Worm (Caenorhabditis elegans) whole organism, young adult: ENCODE data around the gene rad-23.
A peak's percentile ranks its signal among the peaks of the same experiment; 100 is the strongest.

ENCODE experiments used
- B0019.2 ChIP-seq: fragments of 200-800 bp; sonication (Bioruptor generic); conservative IDR thresholded peaks from 2 replicates; pipeline ENCODE4 v1.3.6; 2022; ENCODE audit warnings: missing genetic modification reagents, missing genetic modification characterization, missing compliant biosample characterization
- B0261.1 ChIP-seq: sonication (generic microtip); optimal IDR thresholded peaks from 2 replicates; lab custom pipeline; 2016; ENCODE audit warnings: mild to moderate bottlenecking, missing genetic modification characterization, moderate library complexity, missing compliant biosample characterization
- C06A6.2 ChIP-seq: fragments of 200-800 bp; sonication (Bioruptor generic); conservative IDR thresholded peaks from 2 replicates; pipeline ENCODE4 v1.3.6; 2022; ENCODE audit warnings: missing genetic modification characterization, missing compliant biosample characterization
- C17E4.6 ChIP-seq: fragments of 200-800 bp; sonication (Bioruptor generic); IDR thresholded peaks from 2 replicates; pipeline ENCODE4 v1.3.6; 2022; ENCODE audit warnings: missing genetic modification reagents, missing genetic modification characterization, missing compliant biosample characterization
- F49E8.2 ChIP-seq: sonication (generic microtip); optimal IDR thresholded peaks from 3 replicates; lab custom pipeline; 2017; ENCODE audit warnings: missing genetic modification characterization, mild to moderate bottlenecking, missing compliant biosample characterization, antibody characterized with exemption, moderate library complexity; ENCODE audit not compliant: insufficient read depth
- F52B5.7 ChIP-seq: sonication (generic microtip); optimal IDR thresholded peaks from 2 replicates; lab custom pipeline; 2016; ENCODE audit warnings: mild to moderate bottlenecking, missing genetic modification characterization, missing compliant biosample characterization
- F55B11.4 ChIP-seq: sonication (generic microtip); optimal IDR thresholded peaks from 2 replicates; lab custom pipeline; 2016; ENCODE audit warnings: missing compliant biosample characterization, missing genetic modification characterization, borderline replicate concordance; ENCODE audit not compliant: insufficient read depth
- K11D2.4 ChIP-seq: fragments of 200-800 bp; sonication (Bioruptor generic); IDR thresholded peaks from 2 replicates; pipeline ENCODE4 v1.3.6; 2022; ENCODE audit warnings: missing genetic modification reagents, missing genetic modification characterization, missing compliant biosample characterization
- Y56A3A.18 ChIP-seq: fragments of 200-800 bp; sonication (Bioruptor generic); IDR thresholded peaks from 2 replicates; pipeline ENCODE4 v1.3.6; 2022; ENCODE audit warnings: missing genetic modification reagents, missing genetic modification characterization, missing compliant biosample characterization
- Y67H2A.10 ChIP-seq: fragments of 200-800 bp; sonication (Bioruptor generic); conservative IDR thresholded peaks from 2 replicates; pipeline ENCODE4 v1.3.6; 2022; ENCODE audit warnings: missing genetic modification reagents, missing genetic modification characterization, missing compliant biosample characterization
- Y79H2A.3 ChIP-seq: fragments of 200-800 bp; sonication (Bioruptor generic); conservative IDR thresholded peaks from 2 replicates; pipeline ENCODE4 v1.3.6; 2022; ENCODE audit warnings: missing genetic modification reagents, missing genetic modification characterization, missing compliant biosample characterization
- Y95B8A.8 ChIP-seq: fragments of 200-800 bp; sonication (Bioruptor generic); IDR thresholded peaks from 2 replicates; pipeline ENCODE4 v1.3.6; 2022; ENCODE audit warnings: missing genetic modification reagents, missing genetic modification characterization, missing compliant biosample characterization
- ama-1 ChIP-seq, 3 experiments: fragments of 150-350 bp in 1 of 3; sonication (generic microtip) in 2 of 3; optimal IDR thresholded peaks; 2 replicates each; lab custom pipeline; 2014 to 2018; ENCODE audit warnings: missing biosample characterization in 2 of 3, missing genetic modification characterization in 2 of 3, missing genetic modification reagents in 2 of 3
- attf-3 ChIP-seq: fragments of 200-800 bp; sonication (Bioruptor generic); conservative IDR thresholded peaks from 2 replicates; pipeline ENCODE4 v1.3.6; 2022; ENCODE audit warnings: missing genetic modification reagents, missing genetic modification characterization, missing compliant biosample characterization
- cebp-1 ChIP-seq, 2 experiments: fragments of 200-800 bp in 1 of 2; sonication (Bioruptor generic) in 1 of 2; sonication (generic microtip) in 1 of 2; IDR thresholded peaks in 1 of 2; optimal IDR thresholded peaks in 1 of 2; 2 replicates each; pipeline versions ENCODE4 v1.3.6 to Lab custom; 2017 to 2022; ENCODE audit warnings: missing compliant biosample characterization in 2 of 2, missing genetic modification characterization in 2 of 2, mild to moderate bottlenecking in 1 of 2, missing genetic modification reagents in 1 of 2, moderate library complexity in 1 of 2
- ceh-58 ChIP-seq: fragments of 200-800 bp; sonication (Bioruptor generic); IDR thresholded peaks from 2 replicates; pipeline ENCODE4 v1.3.6; 2022; ENCODE audit warnings: missing genetic modification characterization, missing compliant biosample characterization
- dox-1 ChIP-seq: fragments of 200-800 bp; sonication (Bioruptor generic); IDR thresholded peaks from 2 replicates; pipeline ENCODE4 v1.3.6; 2022; ENCODE audit warnings: missing genetic modification reagents, missing genetic modification characterization, missing compliant biosample characterization
- dpff-1 ChIP-seq: sonication (generic microtip); optimal IDR thresholded peaks from 2 replicates; lab custom pipeline; 2017; ENCODE audit warnings: mild to moderate bottlenecking, missing genetic modification characterization, missing compliant biosample characterization
- efl-1 ChIP-seq: fragments of 150-350 bp; optimal IDR thresholded peaks from 2 replicates; lab custom pipeline; 2014; ENCODE audit warnings: missing biosample characterization, missing genetic modification reagents, missing genetic modification characterization
- ekl-4 ChIP-seq: fragments of 200-800 bp; sonication (Bioruptor generic); IDR thresholded peaks from 2 replicates; pipeline ENCODE4 v1.3.6; 2022; ENCODE audit warnings: missing genetic modification reagents, missing genetic modification characterization, missing compliant biosample characterization
- hmg-1.2 ChIP-seq: fragments of 200-800 bp; sonication (Bioruptor generic); IDR thresholded peaks from 2 replicates; pipeline ENCODE4 v1.3.6; 2022; ENCODE audit warnings: missing genetic modification reagents, missing genetic modification characterization, missing compliant biosample characterization
- hrde-1 ChIP-seq: sonication (generic microtip); optimal IDR thresholded peaks from 2 replicates; lab custom pipeline; 2016; ENCODE audit warnings: missing genetic modification characterization, mild to moderate bottlenecking, missing compliant biosample characterization, moderate library complexity, missing genotype, missing genetic modification reagents, borderline replicate concordance
- lin-26 ChIP-seq: fragments of 200-800 bp; sonication (Bioruptor generic); IDR thresholded peaks from 2 replicates; pipeline ENCODE4 v1.3.6; 2022; ENCODE audit warnings: missing genetic modification reagents, missing genetic modification characterization, missing compliant biosample characterization
- lir-1 ChIP-seq: fragments of 200-800 bp; sonication (Bioruptor generic); conservative IDR thresholded peaks from 2 replicates; pipeline ENCODE4 v1.3.6; 2022; ENCODE audit warnings: missing genetic modification reagents, missing genetic modification characterization, missing compliant biosample characterization
- lsy-27 ChIP-seq: sonication (generic microtip); optimal IDR thresholded peaks from 2 replicates; lab custom pipeline; 2017; ENCODE audit warnings: missing genetic modification characterization, mild to moderate bottlenecking, missing compliant biosample characterization, antibody characterized with exemption, missing genotype, borderline replicate concordance; ENCODE audit not compliant: insufficient read depth
- madf-10 ChIP-seq: sonication (generic microtip); optimal IDR thresholded peaks from 2 replicates; lab custom pipeline; 2016; ENCODE audit warnings: mild to moderate bottlenecking, missing genetic modification characterization, missing compliant biosample characterization
- madf-8 ChIP-seq: fragments of 200-800 bp; sonication (Bioruptor generic); conservative IDR thresholded peaks from 2 replicates; pipeline ENCODE4 v1.3.6; 2022; ENCODE audit warnings: missing genetic modification reagents, missing genetic modification characterization, missing compliant biosample characterization
- mes-4 ChIP-seq: sonication (generic microtip); optimal IDR thresholded peaks from 2 replicates; lab custom pipeline; 2016; ENCODE audit warnings: missing genotype, missing genetic modification characterization, missing compliant biosample characterization
- nfya-1 ChIP-seq: sonication (generic microtip); optimal IDR thresholded peaks from 2 replicates; lab custom pipeline; 2017; ENCODE audit warnings: antibody characterized with exemption, missing compliant biosample characterization, missing genetic modification characterization, borderline replicate concordance; ENCODE audit not compliant: insufficient read depth
- nhr-179 ChIP-seq: sonication (generic microtip); optimal IDR thresholded peaks from 2 replicates; lab custom pipeline; 2016; ENCODE audit warnings: mild to moderate bottlenecking, missing genetic modification characterization, missing compliant biosample characterization
- nhr-27 ChIP-seq: fragments of 200-800 bp; sonication (Bioruptor generic); optimal IDR thresholded peaks from 2 replicates; lab custom pipeline; 2018; ENCODE audit warnings: mild to moderate bottlenecking, missing genetic modification characterization, moderate library complexity, missing compliant biosample characterization
- rec-8 ChIP-seq, 2 experiments: sonication (generic microtip); optimal IDR thresholded peaks; 2 replicates each; lab custom pipeline; 2016; ENCODE audit warnings: mild to moderate bottlenecking in 2 of 2, missing genetic modification characterization in 2 of 2, missing genetic modification reagents in 2 of 2, missing genotype in 2 of 2, missing biosample characterization in 1 of 2, missing compliant biosample characterization in 1 of 2, moderate library complexity in 1 of 2
- repo-1 ChIP-seq: sonication (generic microtip); optimal IDR thresholded peaks from 2 replicates; lab custom pipeline; 2017; ENCODE audit warnings: mild to moderate bottlenecking, missing genetic modification characterization, missing compliant biosample characterization
- snpc-1.1 ChIP-seq: sonication (generic microtip); optimal IDR thresholded peaks from 2 replicates; lab custom pipeline; 2017; ENCODE audit warnings: missing genetic modification characterization, mild to moderate bottlenecking, missing compliant biosample characterization, antibody characterized with exemption, moderate library complexity, missing genotype, missing genetic modification reagents; ENCODE audit not compliant: insufficient read depth
- snpc-3.4 ChIP-seq: sonication (generic microtip); optimal IDR thresholded peaks from 2 replicates; lab custom pipeline; 2017; ENCODE audit warnings: missing genetic modification characterization, mild to moderate bottlenecking, missing compliant biosample characterization, antibody characterized with exemption, moderate library complexity, missing genotype, missing genetic modification reagents
- tlf-1 ChIP-seq: fragments of 200-800 bp; sonication (Bioruptor generic); optimal IDR thresholded peaks from 2 replicates; lab custom pipeline; 2018; ENCODE audit warnings: mild to moderate bottlenecking, missing genetic modification characterization, missing compliant biosample characterization
- unc-62 ChIP-seq: fragments of 150-350 bp; optimal IDR thresholded peaks from 2 replicates; lab custom pipeline; 2014; ENCODE audit warnings: missing biosample characterization, missing genetic modification reagents, missing genetic modification characterization
- zim-3 ChIP-seq: sonication (generic microtip); optimal IDR thresholded peaks from 2 replicates; lab custom pipeline; 2017; ENCODE audit warnings: mild to moderate bottlenecking, missing genetic modification characterization, moderate library complexity, missing compliant biosample characterization
- ztf-22 ChIP-seq: fragments of 200-800 bp; sonication (Bioruptor generic); optimal IDR thresholded peaks from 2 replicates; lab custom pipeline; 2018; ENCODE audit warnings: mild to moderate bottlenecking, missing genetic modification characterization, moderate library complexity, missing compliant biosample characterization
- ztf-26 ChIP-seq: sonication (generic microtip); optimal IDR thresholded peaks from 2 replicates; lab custom pipeline; 2017; ENCODE audit warnings: missing genetic modification characterization, missing compliant biosample characterization

rad-23 gene

ce11 chrII:11644535-11644934, 8.0 kb downstream of the rad-23 start:
- TF ChIP-seq lin-26 (no peak), hrde-1 (tag; lab: Kevin White, UChicago) (no peak)

DNA sequence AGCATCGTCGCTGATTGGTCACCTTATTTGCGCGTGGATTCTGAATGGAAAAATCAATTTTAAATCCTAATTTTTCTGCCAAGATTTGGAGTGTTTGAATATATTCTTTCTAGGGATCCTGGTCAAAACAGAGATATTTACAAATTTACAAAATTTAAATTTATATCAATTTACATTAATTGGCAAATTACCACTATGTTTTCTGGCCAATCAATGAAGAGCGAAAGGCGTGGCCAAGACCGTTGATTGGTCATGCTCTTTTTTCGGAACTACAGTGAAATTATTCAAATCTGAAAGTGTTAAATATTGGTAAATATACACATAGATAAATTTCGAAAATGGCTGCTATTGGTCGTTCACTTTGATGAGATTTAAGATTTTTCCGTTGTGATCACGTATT, 9.8 kb downstream of the rad-23 start:
- TF ChIP-seq ekl-4 (no peak), F52B5.7 (tag; lab: Kevin White, UChicago) (no peak), nhr-27 (no peak), zim-3 (tag; lab: Kevin White, UChicago) (no peak), nfya-1 (tag; lab: Kevin White, UChicago) (no peak), lsy-27 (tag; lab: Kevin White, UChicago) (no peak), ztf-22 (no peak), B0019.2 (GFP tag; lab: Robert Waterston, UW) (no peak), repo-1 (tag; lab: Kevin White, UChicago) (no peak), Y67H2A.10 (no peak), rec-8 (tag; optimal IDR thresholded peaks at IDR 0.05; lab: Kevin White, UChicago) (no peak), snpc-1.1 (no peak), efl-1 (no peak), nhr-179 (tag; lab: Kevin White, UChicago) (no peak), unc-62 (no peak), C17E4.6 (GFP tag; lab: Robert Waterston, UW) (no peak), attf-3 (GFP tag; lab: Robert Waterston, UW) (no peak)
- TF ChIP-seq, all 124 proteins: peak for 0

DNA sequence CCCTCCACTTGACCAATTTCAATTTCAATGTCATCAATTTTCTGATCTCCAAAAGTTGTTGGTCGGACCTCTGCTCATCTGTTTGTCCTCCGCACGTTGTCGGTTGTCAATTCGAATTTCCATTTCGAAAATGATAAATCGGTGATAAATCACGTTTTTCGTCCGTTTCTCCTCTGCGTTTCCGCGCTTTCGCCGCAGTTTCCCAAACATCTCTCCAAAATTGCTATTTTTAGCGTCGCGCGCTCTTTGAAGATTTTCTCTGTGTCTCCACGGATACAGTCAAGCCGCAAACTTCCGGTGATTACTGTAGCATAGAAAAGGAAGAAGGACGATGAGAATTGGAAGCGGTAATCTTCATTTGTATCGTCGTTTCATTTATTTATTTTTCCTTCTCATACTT, 10.5 kb downstream of the rad-23 start:
- TF ChIP-seq B0261.1 = no peak
- TF ChIP-seq ztf-26 (tag; lab: Kevin White, UChicago) = peak; percentile 72

- no peak for TF ChIP-seq unc-62
- peak; percentile 8 for TF ChIP-seq repo-1 (tag; lab: Kevin White, UChicago)
Observed at ce11 chrII:11637817-11638216, 14.7 kb downstream of the rad-23 start.

- no peak for TF ChIP-seq snpc-1.1
- no peak for TF ChIP-seq snpc-3.4
- TF ChIP-seq lir-1 = no peak
- TF ChIP-seq nhr-179 (tag; lab: Kevin White, UChicago) = no peak
- TF ChIP-seq dpff-1 (tag; lab: Kevin White, UChicago) = no peak
- TF ChIP-seq K11D2.4 = no peak
- no peak for TF ChIP-seq ceh-58 (GFP tag; lab: Robert Waterston, UW)
- TF ChIP-seq Y95B8A.8 (GFP tag; lab: Robert Waterston, UW) = no peak
- TF ChIP-seq B0261.1 = no peak
- TF ChIP-seq tlf-1 (GFP tag; lab: Kevin White, UChicago) = peak; percentile 13
- no peak for TF ChIP-seq Y56A3A.18 (GFP tag; lab: Robert Waterston, UW)
- no peak for TF ChIP-seq mes-4
- TF ChIP-seq ama-1 (optimal IDR thresholded peaks at IDR 0.05; lab: Kevin White, UChicago) = peak; percentile 56
- no peak for TF ChIP-seq ama-1 (GFP tag; optimal IDR thresholded peaks at IDR 0.05; lab: Kevin White, UChicago)
- no peak for TF ChIP-seq F55B11.4 (tag; lab: Kevin White, UChicago)
- 0 out of 2 replicates have a peak, but pooled peaks have one; percentile 5 for TF ChIP-seq hmg-1.2
- no peak for TF ChIP-seq madf-10 (tag; lab: Kevin White, UChicago)
- TF ChIP-seq madf-8 (GFP tag; lab: Robert Waterston, UW) = no peak
- no peak for TF ChIP-seq cebp-1 (GFP tag; IDR thresholded peaks at IDR 0.05; lab: Robert Waterston, UW)
- peak; percentile 10 for TF ChIP-seq cebp-1 (tag; optimal IDR thresholded peaks at IDR 0.05; lab: Kevin White, UChicago)
- TF ChIP-seq F49E8.2 (tag; lab: Kevin White, UChicago) = no peak
- TF ChIP-seq Y79H2A.3 (GFP tag; lab: Robert Waterston, UW) = no peak
- no peak for TF ChIP-seq dox-1 (GFP tag; lab: Robert Waterston, UW)
- 0 out of 2 replicates have a peak, but pooled peaks have one; percentile 9 for TF ChIP-seq C06A6.2 (GFP tag; lab: Robert Waterston, UW)
Observed at ce11 chrII:11637189-11637754, 15.3 kb downstream of the rad-23 start.
